Worm (Caenorhabditis elegans): ENCODE measurements around the gene rnp-9.

- no peak for TF ChIP-seq nhr-237 (tag; optimal IDR thresholded peaks at IDR 0.05)
- no peak for TF ChIP-seq nhr-12 (tag; optimal IDR thresholded peaks at IDR 0.05)
- no peak for TF ChIP-seq zag-1 (tag; optimal IDR thresholded peaks at IDR 0.05)
- TF ChIP-seq elt-2 (tag; optimal IDR thresholded peaks at IDR 0.05): no peak
- TF ChIP-seq dsc-1 (tag; optimal IDR thresholded peaks at IDR 0.05): no peak
- no peak for TF ChIP-seq elt-3 (tag; optimal IDR thresholded peaks at IDR 0.05)
- peak; percentile 33 for TF ChIP-seq lin-39 (tag; optimal IDR thresholded peaks at IDR 0.05)
- TF ChIP-seq mep-1 (tag; optimal IDR thresholded peaks at IDR 0.05): no peak
- TF ChIP-seq fos-1 (tag; optimal IDR thresholded peaks at IDR 0.05): no peak
- TF ChIP-seq egl-27 (tag; optimal IDR thresholded peaks at IDR 0.05): no peak
- TF ChIP-seq lin-13 (GFP tag; optimal IDR thresholded peaks at IDR 0.05): no peak
- no peak for TF ChIP-seq ama-1 (optimal IDR thresholded peaks at IDR 0.05)
- no peak for TF ChIP-seq pqm-1 (tag; optimal IDR thresholded peaks at IDR 0.05)
Observed at ce11 chrX:10130159-10130558, 36.9 kb upstream of the rnp-9 start.

Data from whole organism, L1 larva.